Fruit fly (Drosophila melanogaster) Kc167 (cell line): ENCODE results near the gene CG5849.

Experiments used
- insv ChIP-seq: fragments of >200 bp; optimal IDR thresholded peaks from 3 replicates; lab custom pipeline; 2018; ENCODE audit warnings: missing external identifiers
- psq ChIP-seq: fragments of >200 bp; optimal IDR thresholded peaks from 2 replicates; lab custom pipeline; 2017; ENCODE audit warnings: missing external identifiers

dm6 chr3R:21703346-21703745 is 36.6 kb upstream of the CG5849 start:
- TF ChIP-seq insv (lab: Kevin White, UChicago) (no peak), psq (lab: Kevin White, UChicago) (no peak)
